Worm (Caenorhabditis elegans) whole organism, L4/young adult: ENCODE measurements around the gene mkk-4.

Source experiments
- W03F9.2 ChIP-seq: fragments of 150-350 bp; optimal IDR thresholded peaks from 2 replicates; lab custom pipeline; 2014; ENCODE audit warnings: missing biosample characterization, missing genetic modification characterization
- dao-5 ChIP-seq: sonication (generic microtip); optimal IDR thresholded peaks from 2 replicates; lab custom pipeline; 2016; ENCODE audit warnings: missing genotype, missing genetic modification characterization, moderate library complexity, missing compliant biosample characterization
- him-1 ChIP-seq: sonication (generic microtip); optimal IDR thresholded peaks from 2 replicates; lab custom pipeline; 2016; ENCODE audit warnings: missing genotype, missing genetic modification reagents, missing genetic modification characterization, missing compliant biosample characterization

mkk-4 gene

DNA sequence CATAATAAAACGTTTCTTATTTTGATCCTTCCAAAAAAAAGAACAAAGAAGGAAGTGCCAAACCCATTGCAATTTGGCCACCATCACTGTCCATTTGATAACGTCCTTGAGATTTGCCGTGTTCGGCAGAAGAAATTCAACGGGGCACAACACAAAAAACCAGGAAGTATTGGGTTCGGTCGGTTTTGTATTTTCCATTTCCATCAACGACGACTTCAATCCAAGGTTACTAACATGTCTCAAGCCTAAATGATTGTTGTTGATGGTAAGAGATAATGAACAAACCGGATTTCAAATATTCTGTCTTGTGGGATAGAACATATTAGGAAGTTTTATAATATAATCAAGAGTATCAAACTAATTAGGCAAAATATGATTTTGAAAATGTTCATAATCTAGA is 48.7 kb downstream of the mkk-4 start:
- TF ChIP-seq him-1 (no peak), dao-5 (tag; lab: Kevin White, UChicago) (no peak), W03F9.2 (tag; lab: Kevin White, UChicago) (no peak)

DNA sequence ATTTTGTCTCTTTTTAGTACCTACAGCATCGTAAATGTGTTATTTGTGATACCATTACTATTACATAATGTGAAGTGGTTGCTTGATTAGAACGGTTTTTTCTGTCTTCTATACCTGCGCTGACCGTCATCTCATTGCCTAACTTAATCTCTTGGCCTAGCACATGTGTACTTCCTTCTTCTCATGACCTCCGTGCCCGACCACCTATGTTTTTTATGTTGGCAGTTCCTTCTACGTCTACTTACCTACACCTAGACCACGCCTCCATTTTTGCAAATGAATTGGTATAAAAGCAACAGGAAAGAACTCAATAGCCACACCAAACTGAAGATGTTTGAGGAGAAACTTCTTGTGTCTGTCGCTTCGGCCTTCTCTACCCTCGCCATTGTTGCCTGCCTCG is 49.6 kb downstream of the mkk-4 start, which contains the start of gene col-176:
Gene col-176 (plus strand): TSS at position 301 of the 400 bp plus-strand sequence.
- TF ChIP-seq W03F9.2 (tag; lab: Kevin White, UChicago) (no peak), dao-5 (tag; lab: Kevin White, UChicago) (no peak), him-1 (no peak)

DNA sequence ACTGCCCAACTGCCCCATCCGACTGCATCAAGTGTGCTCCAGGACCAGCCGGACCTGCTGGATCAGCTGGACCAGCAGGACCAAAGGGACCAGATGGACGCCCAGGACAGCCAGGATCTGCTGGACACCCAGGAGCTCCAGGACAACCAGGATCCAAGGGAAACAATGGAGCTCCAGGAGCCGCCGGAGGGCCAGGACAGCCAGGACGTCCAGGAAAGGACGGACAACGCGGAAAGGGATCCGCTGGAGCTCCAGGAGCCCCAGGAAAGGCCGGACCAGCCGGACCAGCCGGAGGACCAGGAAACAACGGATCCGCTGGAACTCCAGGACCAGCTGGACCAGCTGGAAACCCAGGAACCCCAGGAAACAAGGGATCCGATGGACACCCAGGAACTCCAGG is 50.4 kb downstream of the mkk-4 start:
- TF ChIP-seq him-1 (no peak), dao-5 (tag; lab: Kevin White, UChicago) (no peak), W03F9.2 (tag; lab: Kevin White, UChicago) (no peak)

DNA sequence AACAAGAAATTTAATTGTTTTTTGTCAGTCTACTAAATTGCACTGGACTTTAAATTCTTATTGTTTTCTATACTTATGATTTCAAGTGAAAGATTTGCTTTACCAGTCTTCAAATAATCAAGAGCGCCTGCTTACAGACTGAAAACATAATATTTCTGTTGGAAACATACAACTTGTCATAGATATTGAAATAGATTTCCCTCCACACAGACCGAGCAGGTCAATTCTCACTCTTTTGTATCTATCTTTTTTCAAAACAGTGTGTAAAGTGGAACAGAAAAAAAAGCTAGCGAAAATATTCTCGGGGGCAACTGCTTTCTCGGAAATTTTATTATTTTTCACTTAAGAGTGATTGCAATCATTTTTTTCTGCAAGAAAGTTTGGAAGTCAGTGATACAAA is 51.0 kb downstream of the mkk-4 start:
- TF ChIP-seq him-1 (no peak), dao-5 (tag; lab: Kevin White, UChicago) (no peak), W03F9.2 (tag; lab: Kevin White, UChicago) (no peak)

DNA sequence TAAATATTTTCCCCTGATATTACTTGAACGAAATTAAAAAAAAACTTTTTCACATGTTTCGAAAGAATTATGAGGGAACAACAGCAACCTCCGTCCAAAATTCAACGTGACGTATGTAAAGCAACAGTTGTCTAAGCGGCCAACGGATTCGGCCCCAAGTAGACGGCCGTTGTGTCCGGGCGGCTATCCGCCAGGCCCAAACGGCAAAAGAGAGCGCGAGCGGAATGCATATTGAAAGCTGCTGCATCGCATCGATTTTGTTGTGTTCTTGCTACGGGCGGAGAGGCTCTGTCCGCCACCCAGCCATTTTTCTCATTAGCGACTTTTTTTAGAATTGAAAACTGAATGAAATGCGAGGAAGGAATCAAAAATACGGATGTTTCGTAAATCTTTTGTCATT is 51.6 kb downstream of the mkk-4 start:
- TF ChIP-seq dao-5 (tag; lab: Kevin White, UChicago) (no peak), him-1 (no peak), W03F9.2 (tag; lab: Kevin White, UChicago) (no peak)
